Worm (Caenorhabditis elegans) whole organism, L4 larva: ENCODE results near the gene sru-31.

Experiments
- F10B5.3 ChIP-seq: sonication (generic microtip); optimal IDR thresholded peaks from 2 replicates; lab custom pipeline; 2016; ENCODE audit warnings: mild to moderate bottlenecking, missing genetic modification characterization, missing compliant biosample characterization
- F37D6.2 ChIP-seq: sonication (generic microtip); optimal IDR thresholded peaks from 2 replicates; lab custom pipeline; 2016; ENCODE audit warnings: mild to moderate bottlenecking, missing genetic modification characterization, missing compliant biosample characterization
- F44E2.7 ChIP-seq: fragments of 200-800 bp; sonication (Bioruptor generic); IDR thresholded peaks from 2 replicates; pipeline ENCODE4 v2.1.2; 2022; ENCODE audit warnings: missing genetic modification characterization, missing compliant biosample characterization
- F49E8.2 ChIP-seq: sonication (generic microtip); optimal IDR thresholded peaks from 2 replicates; lab custom pipeline; 2016; ENCODE audit warnings: missing compliant biosample characterization, mild to moderate bottlenecking, missing genetic modification characterization, borderline replicate concordance
- R02D3.7 ChIP-seq: fragments of 150-350 bp; sonication (generic microtip); optimal IDR thresholded peaks from 3 replicates; lab custom pipeline; 2014; ENCODE audit warnings: missing biosample characterization, missing genetic modification characterization
- T20F7.1 ChIP-seq: fragments of 200-800 bp; sonication (Bioruptor generic); optimal IDR thresholded peaks from 2 replicates; lab custom pipeline; 2018; ENCODE audit warnings: mild to moderate bottlenecking, missing genetic modification characterization, missing compliant biosample characterization
- Y5F2A.4 ChIP-seq: fragments of 200-800 bp; sonication (Bioruptor generic); optimal IDR thresholded peaks from 2 replicates; lab custom pipeline; 2018; ENCODE audit warnings: mild to moderate bottlenecking, missing genetic modification characterization, missing compliant biosample characterization
- Y75B8A.6 ChIP-seq: fragments of 200-800 bp; sonication (Bioruptor generic); IDR thresholded peaks from 2 replicates; pipeline ENCODE4 v1.3.6; 2022; ENCODE audit warnings: missing genetic modification reagents, missing genetic modification characterization, missing compliant biosample characterization
- aha-1 ChIP-seq: fragments of 150-350 bp; peaks from one replicate; lab custom pipeline; 2014; ENCODE audit warnings: missing biosample characterization, missing genetic modification characterization
- aly-2 ChIP-seq: sonication (generic microtip); optimal IDR thresholded peaks from 2 replicates; lab custom pipeline; 2018; ENCODE audit warnings: missing biosample characterization, missing genetic modification characterization
- attf-4 ChIP-seq: sonication (generic microtip); optimal IDR thresholded peaks from 3 replicates; lab custom pipeline; 2017; ENCODE audit warnings: missing biosample characterization, missing genetic modification characterization
- ceh-20 ChIP-seq: fragments of 200-800 bp; sonication (Bioruptor generic); IDR thresholded peaks from 2 replicates; pipeline ENCODE4 v1.3.6; 2022; ENCODE audit warnings: missing genetic modification reagents, missing genetic modification characterization, missing compliant biosample characterization
- ceh-28 ChIP-seq: fragments of 150-350 bp; optimal IDR thresholded peaks from 2 replicates; lab custom pipeline; 2014; ENCODE audit warnings: missing biosample characterization, missing genetic modification reagents, missing genetic modification characterization
- ceh-44 ChIP-seq: fragments of 200-800 bp; sonication (Bioruptor generic); IDR thresholded peaks from 2 replicates; pipeline ENCODE4 v1.3.6; 2022; ENCODE audit warnings: missing genetic modification reagents, missing genetic modification characterization, missing compliant biosample characterization
- ceh-62 ChIP-seq: sonication (generic microtip); optimal IDR thresholded peaks from 2 replicates; lab custom pipeline; 2017; ENCODE audit warnings: missing biosample characterization, missing genetic modification characterization
- ces-1 ChIP-seq: fragments of 150-350 bp; sonication (generic microtip); optimal IDR thresholded peaks from 4 replicates; lab custom pipeline; 2014; ENCODE audit warnings: missing biosample characterization, missing genetic modification reagents, missing genetic modification characterization
- cey-2 ChIP-seq: sonication (generic microtip); optimal IDR thresholded peaks from 3 replicates; lab custom pipeline; 2017; ENCODE audit warnings: missing genetic modification characterization, mild to moderate bottlenecking, missing compliant biosample characterization, antibody characterized with exemption, borderline replicate concordance; ENCODE audit not compliant: insufficient read depth
- daf-19 ChIP-seq: fragments of 200-800 bp; sonication (Bioruptor generic); conservative IDR thresholded peaks from 2 replicates; pipeline ENCODE4 v1.3.6; 2022; ENCODE audit warnings: missing genetic modification characterization, missing compliant biosample characterization
- daf-8 ChIP-seq: fragments of 200-800 bp; sonication (Bioruptor generic); IDR thresholded peaks from 2 replicates; pipeline ENCODE4 v1.3.6; 2022; ENCODE audit warnings: missing genetic modification characterization, missing compliant biosample characterization
- dmd-6 ChIP-seq: fragments of 200-800 bp; sonication (Bioruptor generic); IDR thresholded peaks from 2 replicates; pipeline ENCODE4 v1.3.6; 2022; ENCODE audit warnings: missing genetic modification reagents, missing genetic modification characterization, missing compliant biosample characterization
- dmd-9 ChIP-seq: fragments of 200-800 bp; sonication (Bioruptor generic); IDR thresholded peaks from 2 replicates; pipeline ENCODE4 v1.3.6; 2022; ENCODE audit warnings: missing genetic modification reagents, missing genetic modification characterization, missing compliant biosample characterization
- dpl-1 ChIP-seq: fragments of 150-350 bp; optimal IDR thresholded peaks from 2 replicates; lab custom pipeline; 2014; ENCODE audit warnings: missing biosample characterization, missing genetic modification reagents, missing genetic modification characterization
- duxl-1 ChIP-seq: sonication (generic microtip); optimal IDR thresholded peaks from 2 replicates; lab custom pipeline; 2016; ENCODE audit warnings: mild to moderate bottlenecking, missing genetic modification characterization, moderate library complexity, missing compliant biosample characterization; ENCODE audit not compliant: poor library complexity
- dve-1 ChIP-seq: sonication (generic microtip); optimal IDR thresholded peaks from 2 replicates; lab custom pipeline; 2017; ENCODE audit warnings: antibody characterized with exemption, mild to moderate bottlenecking, missing genetic modification characterization, missing compliant biosample characterization; ENCODE audit not compliant: insufficient read depth
- fos-1 ChIP-seq: fragments of 150-350 bp; optimal IDR thresholded peaks from 2 replicates; lab custom pipeline; 2014; ENCODE audit warnings: missing biosample characterization, missing genetic modification characterization
- gei-8 ChIP-seq: fragments of 200-800 bp; sonication (Bioruptor generic); optimal IDR thresholded peaks from 2 replicates; lab custom pipeline; 2018; ENCODE audit warnings: mild to moderate bottlenecking, missing genetic modification characterization, missing compliant biosample characterization
- lin-29 ChIP-seq: fragments of 200-800 bp; sonication (Bioruptor generic); IDR thresholded peaks from 2 replicates; pipeline ENCODE4 v1.3.6; 2022; ENCODE audit warnings: missing genetic modification reagents, missing genetic modification characterization, missing compliant biosample characterization
- lin-38 ChIP-seq: fragments of 200-800 bp; sonication (Bioruptor generic); IDR thresholded peaks from 2 replicates; pipeline ENCODE4 v1.3.6; 2022; ENCODE audit warnings: missing genetic modification reagents, missing genetic modification characterization, missing compliant biosample characterization
- lsy-2 ChIP-seq, 2 experiments: fragments of 150-350 bp in 1 of 2; sonication (generic microtip) in 1 of 2; optimal IDR thresholded peaks; 2 replicates each; lab custom pipeline; 2014 to 2017; ENCODE audit warnings: missing biosample characterization in 2 of 2, missing genetic modification characterization in 2 of 2
- madf-5 ChIP-seq, 2 experiments: fragments of 200-800 bp; sonication (Bioruptor generic); IDR thresholded peaks; 2 replicates each; pipeline ENCODE4 v1.3.6; 2022; ENCODE audit warnings: missing compliant biosample characterization in 2 of 2, missing genetic modification characterization in 2 of 2
- mep-1 ChIP-seq: fragments of 150-350 bp; sonication (generic microtip); optimal IDR thresholded peaks from 3 replicates; lab custom pipeline; 2014; ENCODE audit warnings: missing biosample characterization, missing genetic modification characterization
- mes-2 ChIP-seq: sonication (generic microtip); optimal IDR thresholded peaks from 2 replicates; lab custom pipeline; 2016; ENCODE audit warnings: missing genotype, mild to moderate bottlenecking, missing genetic modification characterization, missing compliant biosample characterization; ENCODE audit not compliant: poor library complexity, severe bottlenecking
- nhr-11 ChIP-seq: fragments of 150-350 bp; optimal IDR thresholded peaks from 2 replicates; lab custom pipeline; 2014; ENCODE audit warnings: missing biosample characterization, missing genetic modification characterization
- nhr-237 ChIP-seq: sonication (generic microtip); optimal IDR thresholded peaks from 2 replicates; lab custom pipeline; 2017; ENCODE audit warnings: missing biosample characterization, missing genetic modification characterization
- nhr-42 ChIP-seq: fragments of 200-800 bp; sonication (Bioruptor generic); IDR thresholded peaks from 2 replicates; pipeline ENCODE4 v1.3.6; 2022; ENCODE audit warnings: missing genetic modification characterization, missing compliant biosample characterization
- nhr-48 ChIP-seq: sonication (generic microtip); optimal IDR thresholded peaks from 2 replicates; lab custom pipeline; 2016; ENCODE audit warnings: mild to moderate bottlenecking, missing genetic modification characterization, missing compliant biosample characterization
- nhr-77 ChIP-seq: fragments of 150-350 bp; optimal IDR thresholded peaks from 2 replicates; lab custom pipeline; 2014; ENCODE audit warnings: missing biosample characterization, missing genetic modification characterization
- php-3 ChIP-seq: fragments of 200-800 bp; sonication (Bioruptor generic); IDR thresholded peaks from 2 replicates; pipeline ENCODE4 v1.3.6; 2022; ENCODE audit warnings: missing genetic modification reagents, missing genetic modification characterization, missing compliant biosample characterization
- rbr-2 ChIP-seq: sonication (generic microtip); optimal IDR thresholded peaks from 2 replicates; lab custom pipeline; 2016; ENCODE audit warnings: missing genotype, missing genetic modification characterization, missing compliant biosample characterization
- sdz-12 ChIP-seq: fragments of 200-800 bp; sonication (Bioruptor generic); optimal IDR thresholded peaks from 2 replicates; lab custom pipeline; 2018; ENCODE audit warnings: mild to moderate bottlenecking, missing genetic modification characterization, missing compliant biosample characterization
- skn-1 ChIP-seq: fragments of 150-350 bp; optimal IDR thresholded peaks from 2 replicates; lab custom pipeline; 2014; ENCODE audit warnings: missing biosample characterization, missing genetic modification characterization
- snpc-4 ChIP-seq: fragments of 150-350 bp; optimal IDR thresholded peaks from 2 replicates; lab custom pipeline; 2014; ENCODE audit warnings: missing biosample characterization, missing genetic modification characterization
- tag-97 ChIP-seq: fragments of 200-800 bp; sonication (Bioruptor generic); IDR thresholded peaks from 2 replicates; pipeline ENCODE4 v1.3.6; 2022; ENCODE audit warnings: missing genetic modification characterization, missing compliant biosample characterization
- unc-130 ChIP-seq: sonication (generic microtip); optimal IDR thresholded peaks from 2 replicates; lab custom pipeline; 2016; ENCODE audit warnings: missing genetic modification reagents, missing genetic modification characterization, missing compliant biosample characterization
- unc-62 ChIP-seq, 3 experiments: fragments of 150-350 bp in 1 of 3; sonication (generic microtip); optimal IDR thresholded peaks in 2 of 3; peaks in 1 of 3; 1 replicate in 1 of 3; 2 replicates in 2 of 3; lab custom pipeline; 2014 to 2017; ENCODE audit warnings: missing biosample characterization in 3 of 3, missing genetic modification characterization in 3 of 3, missing genetic modification reagents in 3 of 3, missing genotype in 1 of 3
- vab-7 ChIP-seq: fragments of 200-800 bp; sonication (Bioruptor generic); IDR thresholded peaks from 2 replicates; pipeline ENCODE4 v1.3.6; 2022; ENCODE audit warnings: missing genetic modification reagents, missing genetic modification characterization, missing compliant biosample characterization
- zag-1 ChIP-seq: fragments of 150-350 bp; optimal IDR thresholded peaks from 2 replicates; lab custom pipeline; 2014; ENCODE audit warnings: missing biosample characterization, missing genetic modification characterization
- zip-2 ChIP-seq: fragments of 150-350 bp; optimal IDR thresholded peaks from 2 replicates; lab custom pipeline; 2014; ENCODE audit warnings: missing biosample characterization, missing genetic modification characterization
- ztf-7 ChIP-seq: fragments of 150-350 bp; optimal IDR thresholded peaks from 2 replicates; lab custom pipeline; 2014; ENCODE audit warnings: missing biosample characterization, missing genetic modification characterization

sru-31 gene

DNA sequence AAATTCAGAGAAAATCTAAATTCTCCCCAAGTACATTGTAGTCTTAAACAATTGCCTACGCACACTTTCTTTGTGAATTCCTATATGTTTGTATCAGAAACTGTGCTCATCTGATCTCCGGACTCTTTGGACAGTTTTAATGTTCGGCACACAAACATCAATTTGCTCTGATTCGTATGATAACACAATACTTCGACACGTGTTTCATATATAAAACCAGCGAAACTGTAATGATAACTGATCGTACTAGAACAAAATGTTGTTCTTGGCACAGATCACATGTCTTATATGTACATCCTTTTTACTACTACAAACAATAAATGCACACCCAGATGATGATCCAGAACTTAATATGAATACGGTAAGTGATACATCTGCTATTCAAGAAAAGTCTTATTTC, 25.2 kb upstream of the sru-31 start, which contains the start of gene lipl-2 (continued):
- TF ChIP-seq rbr-2 (tag; lab: Kevin White, UChicago) (no peak), gei-8 (no peak), unc-62 (GFP tag; optimal IDR thresholded peaks at IDR 0.05 in 1 of 2; lab: Kevin White, UChicago) (peak in 1 of 2 experiments; percentile 26), unc-62 (tag; optimal IDR thresholded peaks at IDR 0.05; lab: Kevin White, UChicago) (no peak), aly-2 (tag; lab: Kevin White, UChicago) (no peak), zip-2 (tag; lab: Kevin White, UChicago) (no peak), tag-97 (no peak), nhr-42 (peak; percentile 62; the same call in 1 of the 2 replicates), lsy-2 (tag; optimal IDR thresholded peaks at IDR 0.05; lab: Kevin White, UChicago) (no peak), ceh-20 (GFP tag; lab: Robert Waterston, UW) (no peak), mes-2 (tag; lab: Kevin White, UChicago) (no peak), nhr-11 (tag; lab: Kevin White, UChicago) (no peak), F49E8.2 (no peak), mep-1 (tag; lab: Kevin White, UChicago) (no peak), madf-5 (GFP tag; IDR thresholded peaks at IDR 0.05; lab: Robert Waterston, UW) (no peak), ztf-7 (no peak), ceh-44 (GFP tag; lab: Robert Waterston, UW) (no peak), T20F7.1 (GFP tag; lab: Kevin White, UChicago) (peak; percentile 33), nhr-237 (tag; lab: Kevin White, UChicago) (no peak), nhr-77 (tag; lab: Kevin White, UChicago) (peak; percentile 60), attf-4 (tag; lab: Kevin White, UChicago) (no peak), dmd-9 (GFP tag; lab: Robert Waterston, UW) (no peak), F44E2.7 (GFP tag; lab: Robert Waterston, UW) (no peak), dmd-6 (GFP tag; lab: Robert Waterston, UW) (peak; percentile 79), ceh-62 (tag; lab: Kevin White, UChicago) (no peak), daf-8 (GFP tag; lab: Robert Waterston, UW) (no peak), php-3 (GFP tag; lab: Robert Waterston, UW) (peak; percentile 69), dve-1 (peak; percentile 92), Y5F2A.4 (GFP tag; lab: Kevin White, UChicago) (no peak), skn-1 (tag; lab: Kevin White, UChicago) (no peak), sdz-12 (GFP tag; lab: Kevin White, UChicago) (no peak), zag-1 (tag; lab: Kevin White, UChicago) (no peak)

DNA sequence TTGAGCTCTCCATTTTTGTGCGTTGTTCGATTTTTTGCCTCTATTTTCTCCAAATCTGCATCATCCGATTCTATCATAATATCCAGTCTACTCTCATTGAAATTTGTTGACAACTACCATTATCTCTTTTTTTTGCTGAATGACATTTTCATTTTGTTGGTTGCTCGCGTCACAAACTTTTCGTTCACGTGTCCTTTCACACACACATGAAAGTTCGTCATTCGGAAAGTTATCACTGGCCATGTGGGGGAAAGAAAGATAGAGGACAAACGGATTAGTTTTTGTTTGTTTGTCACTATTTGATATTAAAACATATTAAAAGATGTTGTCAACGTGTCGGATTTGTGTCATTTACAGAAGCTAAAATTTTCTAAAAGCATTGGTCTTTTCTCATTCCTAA, 21.5 kb upstream of the sru-31 start:
- no peak for TF ChIP-seq mes-2 (tag; lab: Kevin White, UChicago)
- peak; percentile 65 for TF ChIP-seq dve-1
- TF ChIP-seq ces-1 (GFP tag; lab: Kevin White, UChicago): no peak
- no peak for TF ChIP-seq unc-130 (GFP tag; lab: Kevin White, UChicago)
- TF ChIP-seq dmd-6 (GFP tag; lab: Robert Waterston, UW): peak; percentile 56
- TF ChIP-seq vab-7 (GFP tag; lab: Robert Waterston, UW): no peak
- TF ChIP-seq lin-29 (GFP tag; lab: Robert Waterston, UW): no peak
- no peak for TF ChIP-seq fos-1 (tag; lab: Kevin White, UChicago)
- TF ChIP-seq unc-62 (GFP tag; optimal IDR thresholded peaks at IDR 0.05 in 1 of 2; lab: Kevin White, UChicago): no peak
- TF ChIP-seq unc-62 (tag; optimal IDR thresholded peaks at IDR 0.05; lab: Kevin White, UChicago): no peak
- TF ChIP-seq R02D3.7 (tag; lab: Kevin White, UChicago): no peak
- TF ChIP-seq, all 104 proteins: peak for 2

DNA sequence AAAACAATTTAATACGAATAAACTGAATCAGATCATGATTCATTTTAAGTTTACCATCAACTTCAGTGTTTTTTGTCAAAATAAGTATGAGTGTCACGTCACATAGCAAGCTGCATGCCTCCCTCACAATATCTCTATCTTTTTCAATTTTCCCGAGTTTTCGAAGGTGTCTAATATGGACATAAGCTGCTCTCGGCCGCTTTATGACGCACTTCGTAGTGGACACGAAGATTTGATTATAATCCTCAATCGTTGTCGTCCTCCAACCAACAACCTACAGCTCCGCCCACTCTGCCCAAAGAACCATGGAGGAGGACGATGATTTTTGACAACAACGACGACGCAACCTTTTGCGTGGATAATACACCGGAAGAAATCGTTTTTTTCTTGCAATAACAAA, 20.5 kb upstream of the sru-31 start:
- TF ChIP-seq snpc-4 (tag; lab: Kevin White, UChicago) (no peak), attf-4 (tag; lab: Kevin White, UChicago) (no peak), mes-2 (tag; lab: Kevin White, UChicago) (no peak), F37D6.2 (tag; lab: Kevin White, UChicago) (no peak), Y75B8A.6 (GFP tag; lab: Robert Waterston, UW) (no peak), lin-38 (GFP tag; lab: Robert Waterston, UW) (no peak), sdz-12 (GFP tag; lab: Kevin White, UChicago) (no peak), cey-2 (tag; lab: Kevin White, UChicago) (no peak), duxl-1 (tag; lab: Kevin White, UChicago) (no peak), F10B5.3 (tag; lab: Kevin White, UChicago) (no peak), nhr-48 (tag; lab: Kevin White, UChicago) (no peak), ceh-28 (tag; lab: Kevin White, UChicago) (no peak), aha-1 (tag; lab: Kevin White, UChicago) (no peak), dpl-1 (GFP tag; lab: Kevin White, UChicago) (no peak), daf-19 (GFP tag; lab: Robert Waterston, UW) (no peak)
